Worm (Caenorhabditis elegans) whole organism, early embryonic: ENCODE results near the gene rde-11.

Source experiments
- ama-1 ChIP-seq: fragments of 150-350 bp; optimal IDR thresholded peaks from 2 replicates; lab custom pipeline; 2014
- flt-1 ChIP-seq: fragments of 200-800 bp; sonication (Bioruptor generic); IDR thresholded peaks from 2 replicates; pipeline ENCODE4 v1.3.6; 2022; ENCODE audit warnings: missing genetic modification characterization, missing compliant biosample characterization
- hmbx-1 ChIP-seq: sonication (generic microtip); optimal IDR thresholded peaks from 2 replicates; lab custom pipeline; 2016; ENCODE audit warnings: mild to moderate bottlenecking, missing genetic modification characterization, missing compliant biosample characterization
- tbx-37 ChIP-seq: fragments of 200-800 bp; sonication (Bioruptor generic); conservative IDR thresholded peaks from 2 replicates; pipeline ENCODE4 v1.3.6; 2022; ENCODE audit warnings: missing genetic modification reagents, missing genetic modification characterization, missing compliant biosample characterization

ce11 chrIV:13089671-13090242 lies 15.2 kb upstream of the rde-11 start:
- TF ChIP-seq hmbx-1 (tag; lab: Kevin White, UChicago) (no peak), flt-1 (no peak), tbx-37 (GFP tag; lab: Robert Waterston, UW) (no peak), ama-1 (lab: Kevin White, UChicago) (no peak)
